Fruit fly (Drosophila melanogaster): ENCODE measurements around the gene CG9254.

dm6 chr2L:13570016-13570415, 27.0 kb downstream of the CG9254 start:
- no peak for TF ChIP-seq Dll (optimal IDR thresholded peaks at IDR 0.05)
- TF ChIP-seq usp (GFP tag; optimal IDR thresholded peaks at IDR 0.05) = no peak
- TF ChIP-seq CG8478 (optimal IDR thresholded peaks at IDR 0.05) = no peak
